Worm (Caenorhabditis elegans): ENCODE results near the gene rpn-3.

ce11 chrIII:8467520-8467919 is 20.4 kb downstream of the rpn-3 start:
- TF ChIP-seq aly-2 (tag; optimal IDR thresholded peaks at IDR 0.05): no peak
- no peak for TF ChIP-seq unc-130 (tag; optimal IDR thresholded peaks at IDR 0.05)
- no peak for TF ChIP-seq elt-3 (tag; optimal IDR thresholded peaks at IDR 0.05)
- TF ChIP-seq unc-62 (GFP tag; optimal IDR thresholded peaks at IDR 0.05): no peak
- TF ChIP-seq elt-2 (tag; optimal IDR thresholded peaks at IDR 0.05): no peak
- no peak for TF ChIP-seq efl-1 (optimal IDR thresholded peaks at IDR 0.05)
- TF ChIP-seq efl-1 (GFP tag; optimal IDR thresholded peaks at IDR 0.05 in 1 of 2): no peak
- no peak for TF ChIP-seq lir-3 (tag; optimal IDR thresholded peaks at IDR 0.05; ENCODE audit: poor library complexity)
- no peak for TF ChIP-seq ztf-4 (tag; optimal IDR thresholded peaks at IDR 0.05)
- TF ChIP-seq nhr-76 (tag; optimal IDR thresholded peaks at IDR 0.05): no peak
- no peak for TF ChIP-seq pag-3 (tag; optimal IDR thresholded peaks at IDR 0.05; ENCODE audit: borderline replicate concordance, insufficient read depth)
- no peak for TF ChIP-seq mdl-1 (tag; optimal IDR thresholded peaks at IDR 0.05)
- TF ChIP-seq ama-1 (optimal IDR thresholded peaks at IDR 0.05): no peak

Data from whole organism, L1 larva.